Worm (Caenorhabditis elegans): ENCODE results near the gene nhr-228.

ce11 chrV:2308246-2308645 lies 26.7 kb downstream of the nhr-228 start:
- no peak for TF ChIP-seq ztf-29 (GFP tag; IDR thresholded peaks at IDR 0.05)
- no peak for TF ChIP-seq ztf-23 (GFP tag; IDR thresholded peaks at IDR 0.05)
- TF ChIP-seq klf-2 (GFP tag; conservative IDR thresholded peaks at IDR 0.05) = no peak

All from whole organism, midembryonic.